Worm (Caenorhabditis elegans): Measurements from ENCODE around the gene ceh-81.

ce11 chrII:1703363-1703762 lies 26.8 kb upstream of the ceh-81 start, which contains the start of gene fbxb-47:
- TF ChIP-seq ama-1 (optimal IDR thresholded peaks at IDR 0.05): no peak
- TF ChIP-seq pes-1 (GFP tag; IDR thresholded peaks at IDR 0.05): no peak
- no peak for TF ChIP-seq sea-1 (GFP tag; conservative IDR thresholded peaks at IDR 0.05)
